Worm (Caenorhabditis elegans) whole organism, L4/young adult: ENCODE measurements around the gene exos-7.

Experiments
- W03F9.2 ChIP-seq: fragments of 150-350 bp; optimal IDR thresholded peaks from 2 replicates; lab custom pipeline; 2014; ENCODE audit warnings: missing biosample characterization, missing genetic modification characterization
- dao-5 ChIP-seq: sonication (generic microtip); optimal IDR thresholded peaks from 2 replicates; lab custom pipeline; 2016; ENCODE audit warnings: missing genotype, missing genetic modification characterization, moderate library complexity, missing compliant biosample characterization
- him-1 ChIP-seq: sonication (generic microtip); optimal IDR thresholded peaks from 2 replicates; lab custom pipeline; 2016; ENCODE audit warnings: missing genotype, missing genetic modification reagents, missing genetic modification characterization, missing compliant biosample characterization

- TF ChIP-seq him-1 (tag; lab: Kevin White, UChicago) (no peak), dao-5 (no peak), W03F9.2 (no peak)
Observed at ce11 chrV:20850580-20850979, 11.9 kb downstream of the exos-7 start, which contains the start of gene clec-264.
